Fruit fly (Drosophila melanogaster): Measurements from ENCODE around the gene betaCOP.

Gene betaCOP

dm6 chrX:18370775-18371735 is 14.0 kb downstream of the betaCOP start (continued):
- TF ChIP-seq CG12219 (GFP tag; optimal IDR thresholded peaks at IDR 0.05) (no peak), Opbp (GFP tag; IDR thresholded peaks at IDR 0.05; ENCODE audit: partially characterized antibody) (peak; percentile 99), dan (GFP tag; IDR thresholded peaks at IDR 0.05) (no peak), ham (GFP tag; IDR thresholded peaks at IDR 0.05) (no peak), Awh (GFP tag; IDR thresholded peaks at IDR 0.05) (no peak), CG12659 (GFP tag; optimal IDR thresholded peaks at IDR 0.05) (peak; percentile 80), zfh1 (GFP tag; IDR thresholded peaks at IDR 0.05) (no peak), CG18764 (GFP tag; optimal IDR thresholded peaks at IDR 0.05) (no peak), stwl (tag; optimal IDR thresholded peaks at IDR 0.05) (peak; percentile 86), ATbp (GFP tag; optimal IDR thresholded peaks at IDR 0.05) (no peak), dm (GFP tag; optimal IDR thresholded peaks at IDR 0.05) (peak; percentile 50), Doc2 (GFP tag; IDR thresholded peaks at IDR 0.05) (no peak), CG12155 (GFP tag; optimal IDR thresholded peaks at IDR 0.05) (peak; percentile 51), CG18619 (GFP tag; optimal IDR thresholded peaks at IDR 0.05) (no peak), Dfd (GFP tag; optimal IDR thresholded peaks at IDR 0.05) (no peak), CG10321 (GFP tag; IDR thresholded peaks at IDR 0.05) (no peak), CG31365 (tag; optimal IDR thresholded peaks at IDR 0.05) (no peak), CG10267 (tag; optimal IDR thresholded peaks at IDR 0.05) (peak; percentile 62), Jarid2 (GFP tag; optimal IDR thresholded peaks at IDR 0.05) (no peak), CG16813 (GFP tag; IDR thresholded peaks at IDR 0.05; ENCODE audit: partially characterized antibody) (peak; percentile 99), NFAT (GFP tag; IDR thresholded peaks at IDR 0.05) (peak; percentile 56), al (GFP tag; IDR thresholded peaks at IDR 0.05) (peak; percentile 29; the same call in 1 of the 2 replicates), MESR4 (GFP tag; optimal IDR thresholded peaks at IDR 0.05) (peak; percentile 80), Atf3 (GFP tag; optimal IDR thresholded peaks at IDR 0.05) (peak; percentile 84), CG6689 (GFP tag; IDR thresholded peaks at IDR 0.05) (peak; percentile 26; the same call in 1 of the 2 replicates), CG3726 (GFP tag; IDR thresholded peaks at IDR 0.05) (no peak), Med (GFP tag) (peak; percentile 89)

dm6 chrX:18369767-18370166 is 15.3 kb downstream of the betaCOP start:
- TF ChIP-seq CG9932 (GFP tag; IDR thresholded peaks at IDR 0.05) (0 out of 2 replicates have a peak, but pooled peaks have one; percentile 29), z (GFP tag; IDR thresholded peaks at IDR 0.05) (no peak), cwo (GFP tag; optimal IDR thresholded peaks at IDR 0.05) (peak; percentile 5), chinmo (GFP tag; IDR thresholded peaks at IDR 0.05; ENCODE audit: partially characterized antibody) (0 out of 4 replicates have a peak, but pooled peaks have one; percentile 40), row (GFP tag; IDR thresholded peaks at IDR 0.05) (0 out of 3 replicates have a peak, but pooled peaks have one; percentile 4), CG6791 (GFP tag; IDR thresholded peaks at IDR 0.05; ENCODE audit: partially characterized antibody) (no peak), CG31224 (GFP tag; IDR thresholded peaks at IDR 0.05) (no peak), crol (GFP tag; IDR thresholded peaks at IDR 0.05) (peak; percentile 56), NFAT (GFP tag; IDR thresholded peaks at IDR 0.05) (0 out of 2 replicates have a peak, but pooled peaks have one; percentile 1), CG11456 (GFP tag; IDR thresholded peaks at IDR 0.05) (peak; percentile 5; the same call in 1 of the 3 replicates), Med (GFP tag) (peak; percentile 12)

- no peak for TF ChIP-seq lov (optimal IDR thresholded peaks at IDR 0.05)
- no peak for TF ChIP-seq lov (GFP tag; IDR thresholded peaks at IDR 0.05)
- TF ChIP-seq CG11093 (GFP tag; IDR thresholded peaks at IDR 0.05) = no peak
- no peak for TF ChIP-seq cwo (GFP tag; optimal IDR thresholded peaks at IDR 0.05)
- 0 out of 2 replicates have a peak, but pooled peaks have one; percentile 49 for TF ChIP-seq crol (GFP tag; IDR thresholded peaks at IDR 0.05)
- TF ChIP-seq ind (GFP tag; optimal IDR thresholded peaks at IDR 0.05) = no peak
- no peak for TF ChIP-seq CG2712 (tag; optimal IDR thresholded peaks at IDR 0.05)
- TF ChIP-seq cad (GFP tag; optimal IDR thresholded peaks at IDR 0.05) = no peak
- no peak for TF ChIP-seq sr (GFP tag; IDR thresholded peaks at IDR 0.05)
- TF ChIP-seq zen (tag; optimal IDR thresholded peaks at IDR 0.05) = no peak
- TF ChIP-seq ara (GFP tag; IDR thresholded peaks at IDR 0.05) = no peak
- peak; percentile 36; the same call in 1 of the 2 replicates for TF ChIP-seq Drgx (GFP tag; IDR thresholded peaks at IDR 0.05)
- no peak for TF ChIP-seq CG15696 (tag; optimal IDR thresholded peaks at IDR 0.05)
- no peak for TF ChIP-seq Pdp1 (GFP tag; optimal IDR thresholded peaks at IDR 0.05)
Measured at dm6 chrX:18368644-18368998, 16.4 kb downstream of the betaCOP start.
